Worm (Caenorhabditis elegans) whole organism, late embryonic: Measurements from ENCODE around the gene K07F5.17.
"Not testable (repeated sequence)": the region's sequence is repeated elsewhere in the genome, so short reads cannot be mapped to it uniquely, and the experiment has no call there.

Source experiments
- C08G9.2 ChIP-seq: sonication (generic microtip); optimal IDR thresholded peaks from 2 replicates; lab custom pipeline; 2016; ENCODE audit warnings: mild to moderate bottlenecking, missing genetic modification characterization, moderate library complexity, missing compliant biosample characterization
- F13H6.1 ChIP-seq: sonication (generic microtip); optimal IDR thresholded peaks from 2 replicates; lab custom pipeline; 2016; ENCODE audit warnings: missing genetic modification characterization, missing compliant biosample characterization
- K09A11.1 ChIP-seq: sonication (generic microtip); optimal IDR thresholded peaks from 2 replicates; lab custom pipeline; 2017; ENCODE audit warnings: antibody characterized with exemption, mild to moderate bottlenecking, missing genetic modification characterization, missing compliant biosample characterization; ENCODE audit not compliant: insufficient read depth
- T23F11.4 ChIP-seq: fragments of 200-800 bp; sonication (Bioruptor generic); optimal IDR thresholded peaks from 2 replicates; lab custom pipeline; 2018; ENCODE audit warnings: mild to moderate bottlenecking, missing genetic modification characterization, missing compliant biosample characterization
- Y22D7AL.16 ChIP-seq: sonication (generic microtip); optimal IDR thresholded peaks from 2 replicates; lab custom pipeline; 2016; ENCODE audit warnings: missing genetic modification characterization, missing compliant biosample characterization
- ahr-1 ChIP-seq: sonication (generic microtip); optimal IDR thresholded peaks from 2 replicates; lab custom pipeline; 2016; ENCODE audit warnings: missing genetic modification characterization, missing compliant biosample characterization
- ceh-14 ChIP-seq: sonication (generic microtip); optimal IDR thresholded peaks from 2 replicates; lab custom pipeline; 2016; ENCODE audit warnings: missing genotype, missing genetic modification characterization, missing compliant biosample characterization
- ceh-18 ChIP-seq: sonication (generic microtip); optimal IDR thresholded peaks from 2 replicates; lab custom pipeline; 2016; ENCODE audit warnings: missing genetic modification characterization, missing compliant biosample characterization
- ceh-19 ChIP-seq: fragments of 200-800 bp; sonication (Bioruptor generic); optimal IDR thresholded peaks from 2 replicates; lab custom pipeline; 2018; ENCODE audit warnings: mild to moderate bottlenecking, missing genetic modification characterization, missing compliant biosample characterization
- ceh-2 ChIP-seq: sonication (generic microtip); optimal IDR thresholded peaks from 2 replicates; lab custom pipeline; 2016; ENCODE audit warnings: missing genotype, missing genetic modification characterization, missing compliant biosample characterization
- ceh-34 ChIP-seq: sonication (generic microtip); optimal IDR thresholded peaks from 2 replicates; lab custom pipeline; 2016; ENCODE audit warnings: mild to moderate bottlenecking, missing genetic modification characterization, missing compliant biosample characterization
- ceh-45 ChIP-seq: fragments of 200-800 bp; sonication (Bioruptor generic); IDR thresholded peaks from 2 replicates; pipeline ENCODE4 v1.3.6; 2022; ENCODE audit warnings: missing genetic modification reagents, missing genetic modification characterization, missing compliant biosample characterization
- ceh-6 ChIP-seq: fragments of 200-800 bp; sonication (Bioruptor generic); optimal IDR thresholded peaks from 2 replicates; lab custom pipeline; 2018; ENCODE audit warnings: mild to moderate bottlenecking, missing genetic modification characterization, missing compliant biosample characterization
- ceh-9 ChIP-seq: sonication (generic microtip); optimal IDR thresholded peaks from 2 replicates; lab custom pipeline; 2016; ENCODE audit warnings: mild to moderate bottlenecking, missing genetic modification characterization, inconsistent platforms, missing compliant biosample characterization
- elt-2 ChIP-seq: sonication (generic microtip); optimal IDR thresholded peaks from 2 replicates; lab custom pipeline; 2016; ENCODE audit warnings: missing genetic modification reagents, missing genetic modification characterization, missing compliant biosample characterization
- ets-4 ChIP-seq: sonication (generic microtip); optimal IDR thresholded peaks from 2 replicates; lab custom pipeline; 2016; ENCODE audit warnings: missing genetic modification characterization, missing compliant biosample characterization
- fax-1 ChIP-seq: sonication (generic microtip); optimal IDR thresholded peaks from 2 replicates; lab custom pipeline; 2016; ENCODE audit warnings: missing genotype, missing genetic modification characterization, missing compliant biosample characterization
- hlh-13 ChIP-seq: fragments of 200-800 bp; sonication (Bioruptor generic); optimal IDR thresholded peaks from 2 replicates; lab custom pipeline; 2018; ENCODE audit warnings: mild to moderate bottlenecking, missing genetic modification characterization, missing compliant biosample characterization
- hlh-15 ChIP-seq: sonication (generic microtip); optimal IDR thresholded peaks from 2 replicates; lab custom pipeline; 2016; ENCODE audit warnings: missing genetic modification characterization, missing compliant biosample characterization
- hlh-6 ChIP-seq: sonication (generic microtip); optimal IDR thresholded peaks from 2 replicates; lab custom pipeline; 2016; ENCODE audit warnings: missing genotype, missing genetic modification characterization, missing compliant biosample characterization
- lin-11 ChIP-seq: fragments of 200-800 bp; sonication (Bioruptor generic); optimal IDR thresholded peaks from 2 replicates; lab custom pipeline; 2018; ENCODE audit warnings: mild to moderate bottlenecking, missing genetic modification characterization, missing compliant biosample characterization
- mec-3 ChIP-seq: sonication (generic microtip); optimal IDR thresholded peaks from 2 replicates; lab custom pipeline; 2016; ENCODE audit warnings: borderline replicate concordance, missing genetic modification characterization, missing compliant biosample characterization
- nhr-232 ChIP-seq: sonication (generic microtip); optimal IDR thresholded peaks from 2 replicates; lab custom pipeline; 2016; ENCODE audit warnings: missing genetic modification characterization, missing compliant biosample characterization
- npax-4 ChIP-seq: sonication (generic microtip); optimal IDR thresholded peaks from 2 replicates; lab custom pipeline; 2016; ENCODE audit warnings: missing genetic modification characterization, missing compliant biosample characterization
- pha-2 ChIP-seq: sonication (generic microtip); optimal IDR thresholded peaks from 2 replicates; lab custom pipeline; 2017; ENCODE audit warnings: mild to moderate bottlenecking, missing genetic modification characterization, missing compliant biosample characterization
- pros-1 ChIP-seq: fragments of 150-350 bp; optimal IDR thresholded peaks from 2 replicates; lab custom pipeline; 2014; ENCODE audit warnings: missing biosample characterization, missing genetic modification reagents, missing genetic modification characterization
- sdc-2 ChIP-seq: sonication (generic microtip); optimal IDR thresholded peaks from 2 replicates; lab custom pipeline; 2016; ENCODE audit warnings: missing genotype, missing genetic modification characterization, missing compliant biosample characterization
- sox-4 ChIP-seq: sonication (generic microtip); optimal IDR thresholded peaks from 2 replicates; lab custom pipeline; 2017; ENCODE audit warnings: mild to moderate bottlenecking, missing genetic modification characterization, inconsistent platforms, missing compliant biosample characterization
- tbx-2 ChIP-seq: sonication (generic microtip); optimal IDR thresholded peaks from 2 replicates; lab custom pipeline; 2016; ENCODE audit warnings: missing genetic modification characterization, missing compliant biosample characterization
- ttx-3 ChIP-seq: sonication (generic microtip); optimal IDR thresholded peaks from 2 replicates; lab custom pipeline; 2016; ENCODE audit warnings: missing genetic modification reagents, missing genetic modification characterization, missing compliant biosample characterization
- unc-86 ChIP-seq: sonication (generic microtip); optimal IDR thresholded peaks from 2 replicates; lab custom pipeline; 2016; ENCODE audit warnings: missing genetic modification characterization, missing compliant biosample characterization
- zip-5 ChIP-seq: sonication (generic microtip); optimal IDR thresholded peaks from 2 replicates; lab custom pipeline; 2016; ENCODE audit warnings: missing genetic modification characterization, missing compliant biosample characterization

K07F5.17 gene

DNA sequence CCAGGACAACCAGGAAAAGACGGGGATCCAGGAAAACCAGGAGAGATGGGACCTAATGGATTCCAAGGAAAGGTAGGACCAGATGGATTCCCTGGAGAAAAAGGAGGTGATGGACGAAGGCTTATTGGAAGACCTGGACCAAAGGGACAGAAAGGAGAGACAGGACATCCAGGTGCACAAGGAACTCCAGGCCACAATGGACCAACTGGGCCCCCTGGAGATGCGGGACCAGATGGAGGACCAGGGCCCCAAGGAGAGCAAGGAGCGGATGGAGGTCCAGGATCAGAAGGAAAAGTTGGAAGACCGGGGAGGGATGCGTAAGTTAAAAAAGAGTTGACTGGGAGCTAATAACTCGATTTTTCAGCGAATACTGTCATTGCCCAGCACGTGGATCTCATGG, 19.6 kb upstream of the K07F5.17 start:
- no peak for TF ChIP-seq elt-2 (tag; lab: Kevin White, UChicago)
- peak; percentile 9 for TF ChIP-seq C08G9.2
- no peak for TF ChIP-seq fax-1 (tag; lab: Kevin White, UChicago)
- TF ChIP-seq unc-86 (tag; lab: Kevin White, UChicago): no peak
- TF ChIP-seq ceh-9 (tag; lab: Kevin White, UChicago): no peak

DNA sequence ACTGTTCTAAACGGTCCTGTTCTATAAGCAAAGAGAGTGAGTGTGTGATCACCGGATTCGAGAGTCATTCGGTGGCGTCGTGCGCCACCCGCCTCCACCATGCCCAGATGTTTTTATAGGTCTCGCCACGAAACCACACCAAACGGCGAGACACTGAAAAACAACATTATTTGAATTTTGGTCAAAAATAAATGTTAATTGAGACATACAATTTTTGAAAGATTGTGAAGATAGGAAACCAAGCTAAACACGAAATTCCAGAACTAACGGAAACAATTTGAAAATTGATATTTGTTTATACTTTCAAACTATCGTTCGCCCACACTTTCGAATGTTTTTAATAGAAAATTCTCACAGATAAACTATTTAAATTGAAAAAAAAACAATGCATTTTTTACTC, 17.7 kb upstream of the K07F5.17 start, which contains the start of gene catp-6:
TSS of gene catp-6 (minus strand) at position 101 of the 400 bp plus-strand sequence.
- TF ChIP-seq mec-3 (tag; lab: Kevin White, UChicago) (no peak), ceh-6 (no peak), tbx-2 (no peak), pha-2 (no peak), zip-5 (no peak), pros-1 (tag; lab: Kevin White, UChicago) (no peak), hlh-15 (tag; lab: Kevin White, UChicago) (no peak), ceh-45 (GFP tag; lab: Robert Waterston, UW) (no peak), npax-4 (tag; lab: Kevin White, UChicago) (no peak), lin-11 (tag; lab: Kevin White, UChicago) (no peak)

DNA sequence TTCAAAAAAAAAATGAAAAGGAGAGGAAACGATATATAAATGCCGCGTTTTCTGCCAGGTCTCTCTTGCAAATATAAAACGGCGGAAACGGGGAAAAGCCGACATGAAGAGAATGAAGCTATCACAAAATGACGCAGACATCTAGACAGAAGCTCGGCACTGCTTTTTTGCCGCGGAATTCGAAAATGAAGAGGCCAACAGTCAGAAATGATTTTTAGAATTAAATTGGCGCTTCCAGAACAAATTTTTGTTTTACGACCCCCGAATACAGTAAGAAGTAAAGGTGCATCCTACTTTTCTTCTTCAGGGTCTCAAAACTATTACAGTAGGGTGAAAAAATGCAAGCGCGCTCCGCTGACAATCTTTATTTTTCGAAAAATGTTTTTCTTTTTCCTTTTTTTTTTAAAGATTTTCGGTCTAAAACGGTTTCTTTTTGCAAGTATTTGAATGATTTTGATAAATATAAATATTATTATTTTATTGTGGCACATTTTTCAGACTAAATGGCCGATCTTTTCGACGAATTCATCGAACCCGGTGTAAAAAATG, 16.9 kb upstream of the K07F5.17 start, which contains the start of gene mtr-4:
TSS of gene mtr-4 (plus strand) at position 499 of the 549 bp plus-strand sequence.
- TF ChIP-seq ceh-2 (tag; lab: Kevin White, UChicago): no peak
- TF ChIP-seq hlh-6 (tag; lab: Kevin White, UChicago): no peak
- no peak for TF ChIP-seq sox-4 (tag; lab: Kevin White, UChicago)
- TF ChIP-seq ceh-34: no peak
- no peak for TF ChIP-seq ceh-14 (tag; lab: Kevin White, UChicago)
- TF ChIP-seq nhr-232 (tag; lab: Kevin White, UChicago): no peak
- no peak for TF ChIP-seq pha-2
- TF ChIP-seq, all 69 proteins: peak for 0

DNA sequence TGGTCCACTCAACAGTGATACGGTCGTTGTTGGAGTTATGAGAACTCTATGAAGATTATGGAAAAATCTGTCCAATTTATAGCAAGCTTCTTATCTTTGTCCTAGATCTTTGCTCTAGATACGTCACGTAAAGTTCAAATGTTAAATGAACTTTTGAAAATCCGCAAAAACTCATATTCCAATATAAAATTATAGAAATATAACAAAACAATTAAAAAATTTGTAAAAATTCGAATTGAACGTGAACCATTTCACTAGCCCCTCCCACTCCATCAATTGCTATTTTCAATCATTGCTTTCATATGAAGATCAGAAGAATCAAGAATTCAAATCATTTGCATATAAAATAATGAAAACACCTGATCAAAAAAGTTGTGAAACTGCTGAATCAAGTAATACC, 9.6 kb upstream of the K07F5.17 start, which contains the start of gene kin-21:
TSS of gene kin-21 (plus strand) at position 301 of the 400 bp plus-strand sequence.
- no peak for TF ChIP-seq ets-4 (tag; lab: Kevin White, UChicago)
- TF ChIP-seq K09A11.1 (tag; lab: Kevin White, UChicago): no peak
- TF ChIP-seq hlh-13 (GFP tag; lab: Kevin White, UChicago): no peak
- no peak for TF ChIP-seq ttx-3 (tag; lab: Kevin White, UChicago)

DNA sequence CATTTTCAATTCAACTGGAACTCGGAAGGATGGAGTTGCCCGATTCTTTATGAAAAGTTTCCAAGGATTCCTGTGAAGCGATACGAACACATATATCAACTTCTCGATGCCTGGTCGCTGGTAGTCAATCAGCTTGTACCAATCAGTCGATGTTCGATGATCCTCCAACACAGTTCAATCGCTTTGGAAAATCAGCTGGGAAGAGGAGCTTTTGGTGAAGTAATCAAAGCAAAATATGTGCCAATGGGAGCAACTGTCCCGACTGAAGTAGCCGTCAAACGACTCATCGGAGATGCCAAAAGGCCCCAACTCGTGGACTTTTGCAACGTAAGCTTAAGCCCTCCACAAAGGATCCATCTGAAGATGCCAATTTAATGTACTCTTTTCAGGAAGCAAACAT, 8.8 kb upstream of the K07F5.17 start:
- no peak for TF ChIP-seq T23F11.4 (GFP tag; lab: Kevin White, UChicago)
- no peak for TF ChIP-seq ahr-1
- TF ChIP-seq F13H6.1: no peak
- TF ChIP-seq ceh-18: no peak
- no peak for TF ChIP-seq sdc-2 (tag; lab: Kevin White, UChicago)
- TF ChIP-seq ceh-45 (GFP tag; lab: Robert Waterston, UW): no peak

DNA sequence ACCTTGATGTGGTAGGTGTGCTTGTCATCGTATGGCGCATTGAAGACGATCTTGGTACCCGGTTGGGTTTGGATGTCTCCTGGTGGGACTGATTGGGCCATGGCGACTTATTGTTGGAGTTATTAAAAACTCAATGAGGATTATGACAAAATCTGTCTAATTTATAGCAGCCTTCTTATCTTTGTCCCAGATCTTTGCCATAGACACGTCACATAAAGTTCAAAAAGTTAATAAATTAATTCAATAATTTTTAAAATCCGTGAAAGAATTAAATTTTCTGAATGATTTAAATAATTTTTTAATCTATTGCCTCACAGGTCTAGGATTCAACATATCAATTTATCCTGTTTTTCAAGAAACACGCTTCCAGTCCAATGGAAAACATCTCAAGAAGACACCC, 5.9 kb upstream of the K07F5.17 start, which contains the start of gene msp-81:
TSS of gene msp-81 (minus strand) at position 101 of the 400 bp plus-strand sequence.
- TF ChIP-seq hlh-6 (tag; lab: Kevin White, UChicago) (no peak), nhr-232 (tag; lab: Kevin White, UChicago) (no peak)
- TF ChIP-seq, all 69 proteins: peak for 0

DNA sequence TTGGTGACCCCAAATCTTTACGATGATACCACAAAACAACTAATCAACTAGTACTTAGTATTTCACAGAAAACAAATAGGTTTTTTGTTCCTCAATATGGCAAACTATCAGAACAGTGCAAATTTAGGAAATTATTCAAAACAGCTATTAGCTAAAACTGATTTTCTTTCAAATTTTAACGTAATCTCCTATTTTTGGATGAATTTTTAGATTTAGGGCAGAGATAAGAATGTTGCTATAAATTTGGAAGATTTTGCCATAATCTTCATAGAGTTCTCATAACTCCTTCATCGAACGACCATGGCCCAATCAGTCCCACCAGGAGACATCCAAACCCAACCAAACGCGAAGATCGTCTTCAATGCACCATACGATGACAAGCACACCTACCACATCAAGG, 4.8 kb upstream of the K07F5.17 start, which contains the start of gene msp-10:
TSS of gene msp-10 (plus strand) at position 301 of the 400 bp plus-strand sequence.
- TF ChIP-seq ceh-19 (GFP tag; lab: Kevin White, UChicago); Y22D7AL.16 (tag; lab: Kevin White, UChicago); npax-4 (tag; lab: Kevin White, UChicago): not testable (repeated sequence)
